Fruit fly (Drosophila melanogaster) whole organism, adult: ENCODE measurements around the gene CG34327.

Experiments
- CG11617 ChIP-seq: fragments of 200-800 bp; sonication (Bioruptor generic); optimal IDR thresholded peaks from 2 replicates; lab custom pipeline; 2017; ENCODE audit warnings: mild to moderate bottlenecking, missing biosample characterization, missing genetic modification reagents, missing genetic modification characterization
- CG5204 ChIP-seq: fragments of 200-800 bp; sonication (Bioruptor generic); optimal IDR thresholded peaks from 2 replicates; lab custom pipeline; 2016; ENCODE audit warnings: missing biosample characterization, missing genetic modification characterization
- Hr96 ChIP-seq: fragments of 200-800 bp; sonication (Bioruptor generic); optimal IDR thresholded peaks from 2 replicates; lab custom pipeline; 2016; ENCODE audit warnings: missing biosample characterization, missing genetic modification characterization
- kay ChIP-seq: fragments of 200-800 bp; sonication (Bioruptor generic); peaks from one replicate; lab custom pipeline; 2016; ENCODE audit warnings: missing biosample characterization, missing genetic modification characterization, borderline replicate concordance

dm6 chrX:17206046-17206445 lies 17.6 kb downstream of the CG34327 start, which contains the start of gene CG32564:
- no peak for TF ChIP-seq CG11617
- TF ChIP-seq CG5204 (GFP tag; lab: Kevin White, UChicago) = no peak
- no peak for TF ChIP-seq kay
- TF ChIP-seq Hr96 = no peak
